Worm (Caenorhabditis elegans) whole organism, late embryonic: ENCODE measurements around the gene cisd-1.

Experiments
- ceh-19 ChIP-seq: fragments of 200-800 bp; sonication (Bioruptor generic); optimal IDR thresholded peaks from 2 replicates; lab custom pipeline; 2018; ENCODE audit warnings: mild to moderate bottlenecking, missing genetic modification characterization, missing compliant biosample characterization
- ceh-24 ChIP-seq: sonication (generic microtip); optimal IDR thresholded peaks from 2 replicates; lab custom pipeline; 2016; ENCODE audit warnings: mild to moderate bottlenecking, missing genetic modification characterization, missing compliant biosample characterization
- ceh-31 ChIP-seq: sonication (generic microtip); optimal IDR thresholded peaks from 2 replicates; lab custom pipeline; 2016; ENCODE audit warnings: missing genetic modification characterization, missing compliant biosample characterization
- che-1 ChIP-seq: sonication (generic microtip); optimal IDR thresholded peaks from 2 replicates; lab custom pipeline; 2016; ENCODE audit warnings: mild to moderate bottlenecking, missing genetic modification characterization, missing compliant biosample characterization
- dmd-4 ChIP-seq: sonication (generic microtip); optimal IDR thresholded peaks from 2 replicates; lab custom pipeline; 2016; ENCODE audit warnings: borderline replicate concordance, missing genetic modification characterization, missing compliant biosample characterization
- elt-2 ChIP-seq: sonication (generic microtip); optimal IDR thresholded peaks from 2 replicates; lab custom pipeline; 2016; ENCODE audit warnings: missing genetic modification reagents, missing genetic modification characterization, missing compliant biosample characterization
- nhr-232 ChIP-seq: sonication (generic microtip); optimal IDR thresholded peaks from 2 replicates; lab custom pipeline; 2016; ENCODE audit warnings: missing genetic modification characterization, missing compliant biosample characterization
- pqm-1 ChIP-seq: sonication (generic microtip); optimal IDR thresholded peaks from 2 replicates; lab custom pipeline; 2016; ENCODE audit warnings: missing genetic modification characterization, missing compliant biosample characterization
- ref-2 ChIP-seq: sonication (generic microtip); optimal IDR thresholded peaks from 2 replicates; lab custom pipeline; 2016; ENCODE audit warnings: missing genetic modification characterization, missing compliant biosample characterization
- rnt-1 ChIP-seq: sonication (generic microtip); optimal IDR thresholded peaks from 2 replicates; lab custom pipeline; 2016; ENCODE audit warnings: missing genetic modification characterization, missing compliant biosample characterization
- tbx-2 ChIP-seq: sonication (generic microtip); optimal IDR thresholded peaks from 2 replicates; lab custom pipeline; 2016; ENCODE audit warnings: missing genetic modification characterization, missing compliant biosample characterization
- unc-55 ChIP-seq: sonication (generic microtip); optimal IDR thresholded peaks from 2 replicates; lab custom pipeline; 2017; ENCODE audit warnings: missing biosample characterization, missing genetic modification reagents, missing genetic modification characterization
- unc-86 ChIP-seq: sonication (generic microtip); optimal IDR thresholded peaks from 2 replicates; lab custom pipeline; 2016; ENCODE audit warnings: missing genetic modification characterization, missing compliant biosample characterization
- zip-5 ChIP-seq: sonication (generic microtip); optimal IDR thresholded peaks from 2 replicates; lab custom pipeline; 2016; ENCODE audit warnings: missing genetic modification characterization, missing compliant biosample characterization

DNA sequence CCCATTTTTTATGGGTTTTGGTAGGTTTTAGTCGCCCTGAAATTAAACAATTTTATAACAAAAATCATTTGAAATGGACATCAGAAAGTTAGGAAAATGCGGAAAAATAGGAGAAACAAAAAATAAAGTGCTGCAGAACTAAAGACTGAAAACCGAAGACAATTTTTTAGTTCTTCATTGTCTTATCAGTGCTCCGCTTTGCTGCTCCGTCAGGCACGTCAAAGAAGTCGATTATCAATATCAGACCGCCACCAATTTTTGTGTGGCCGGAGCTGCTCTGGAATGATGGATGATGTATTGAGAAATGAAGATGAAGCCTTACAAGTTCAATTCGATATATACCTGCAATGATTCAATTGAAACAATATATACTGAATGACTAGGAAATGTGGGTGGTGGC, 31.0 kb downstream of the cisd-1 start, which contains the start of gene vha-6:
- TF ChIP-seq ceh-24 (tag; lab: Kevin White, UChicago) (no peak), ceh-31 (no peak), unc-55 (GFP tag; lab: Kevin White, UChicago) (no peak), dmd-4 (no peak), tbx-2 (tag; lab: Kevin White, UChicago) (no peak), che-1 (tag; lab: Kevin White, UChicago) (no peak), rnt-1 (tag; lab: Kevin White, UChicago) (no peak), zip-5 (tag; lab: Kevin White, UChicago) (no peak), ceh-19 (GFP tag; lab: Kevin White, UChicago) (no peak), pqm-1 (tag; lab: Kevin White, UChicago) (no peak), nhr-232 (tag; lab: Kevin White, UChicago) (no peak), ref-2 (tag; lab: Kevin White, UChicago) (no peak), unc-86 (tag; lab: Kevin White, UChicago) (no peak), elt-2 (tag; lab: Kevin White, UChicago) (no peak)
